Worm (Caenorhabditis elegans) whole organism, late embryonic: ENCODE data around the gene ZK488.5.

Source experiments
- K02D7.2 ChIP-seq: sonication (generic microtip); optimal IDR thresholded peaks from 2 replicates; lab custom pipeline; 2017; ENCODE audit warnings: mild to moderate bottlenecking, missing genetic modification characterization, missing compliant biosample characterization
- K09A11.1 ChIP-seq: sonication (generic microtip); optimal IDR thresholded peaks from 2 replicates; lab custom pipeline; 2017; ENCODE audit warnings: antibody characterized with exemption, mild to moderate bottlenecking, missing genetic modification characterization, missing compliant biosample characterization; ENCODE audit not compliant: insufficient read depth
- Y22D7AL.16 ChIP-seq: sonication (generic microtip); optimal IDR thresholded peaks from 2 replicates; lab custom pipeline; 2016; ENCODE audit warnings: missing genetic modification characterization, missing compliant biosample characterization
- ceh-14 ChIP-seq: sonication (generic microtip); optimal IDR thresholded peaks from 2 replicates; lab custom pipeline; 2016; ENCODE audit warnings: missing genotype, missing genetic modification characterization, missing compliant biosample characterization
- ceh-18 ChIP-seq: sonication (generic microtip); optimal IDR thresholded peaks from 2 replicates; lab custom pipeline; 2016; ENCODE audit warnings: missing genetic modification characterization, missing compliant biosample characterization
- ceh-19 ChIP-seq: fragments of 200-800 bp; sonication (Bioruptor generic); optimal IDR thresholded peaks from 2 replicates; lab custom pipeline; 2018; ENCODE audit warnings: mild to moderate bottlenecking, missing genetic modification characterization, missing compliant biosample characterization
- ceh-2 ChIP-seq: sonication (generic microtip); optimal IDR thresholded peaks from 2 replicates; lab custom pipeline; 2016; ENCODE audit warnings: missing genotype, missing genetic modification characterization, missing compliant biosample characterization
- ceh-22 ChIP-seq: sonication (generic microtip); optimal IDR thresholded peaks from 2 replicates; lab custom pipeline; 2017; ENCODE audit warnings: missing biosample characterization, missing genetic modification characterization
- ceh-24 ChIP-seq: sonication (generic microtip); optimal IDR thresholded peaks from 2 replicates; lab custom pipeline; 2016; ENCODE audit warnings: mild to moderate bottlenecking, missing genetic modification characterization, missing compliant biosample characterization
- ceh-30 ChIP-seq: fragments of 150-350 bp; optimal IDR thresholded peaks from 2 replicates; lab custom pipeline; 2014; ENCODE audit warnings: missing biosample characterization, missing genetic modification characterization
- ceh-45 ChIP-seq: fragments of 200-800 bp; sonication (Bioruptor generic); IDR thresholded peaks from 2 replicates; pipeline ENCODE4 v1.3.6; 2022; ENCODE audit warnings: missing genetic modification reagents, missing genetic modification characterization, missing compliant biosample characterization
- ceh-48 ChIP-seq: sonication (generic microtip); optimal IDR thresholded peaks from 2 replicates; lab custom pipeline; 2016; ENCODE audit warnings: missing genetic modification characterization, inconsistent platforms, missing compliant biosample characterization
- ceh-6 ChIP-seq: fragments of 200-800 bp; sonication (Bioruptor generic); optimal IDR thresholded peaks from 2 replicates; lab custom pipeline; 2018; ENCODE audit warnings: mild to moderate bottlenecking, missing genetic modification characterization, missing compliant biosample characterization
- ceh-9 ChIP-seq: sonication (generic microtip); optimal IDR thresholded peaks from 2 replicates; lab custom pipeline; 2016; ENCODE audit warnings: mild to moderate bottlenecking, missing genetic modification characterization, inconsistent platforms, missing compliant biosample characterization
- che-1 ChIP-seq: sonication (generic microtip); optimal IDR thresholded peaks from 2 replicates; lab custom pipeline; 2016; ENCODE audit warnings: mild to moderate bottlenecking, missing genetic modification characterization, missing compliant biosample characterization
- dmd-4 ChIP-seq: sonication (generic microtip); optimal IDR thresholded peaks from 2 replicates; lab custom pipeline; 2016; ENCODE audit warnings: borderline replicate concordance, missing genetic modification characterization, missing compliant biosample characterization
- dve-1 ChIP-seq: sonication (generic microtip); optimal IDR thresholded peaks from 2 replicates; lab custom pipeline; 2017; ENCODE audit warnings: antibody characterized with exemption, mild to moderate bottlenecking, missing genetic modification characterization, missing compliant biosample characterization
- elt-2 ChIP-seq: sonication (generic microtip); optimal IDR thresholded peaks from 2 replicates; lab custom pipeline; 2016; ENCODE audit warnings: missing genetic modification reagents, missing genetic modification characterization, missing compliant biosample characterization
- fax-1 ChIP-seq: sonication (generic microtip); optimal IDR thresholded peaks from 2 replicates; lab custom pipeline; 2016; ENCODE audit warnings: missing genotype, missing genetic modification characterization, missing compliant biosample characterization
- fkh-10 ChIP-seq: fragments of 150-350 bp; optimal IDR thresholded peaks from 2 replicates; lab custom pipeline; 2014; ENCODE audit warnings: missing biosample characterization, missing genetic modification reagents, missing genetic modification characterization
- fkh-6 ChIP-seq: sonication (generic microtip); optimal IDR thresholded peaks from 2 replicates; lab custom pipeline; 2016; ENCODE audit warnings: missing genetic modification characterization, missing compliant biosample characterization
- gmeb-2 ChIP-seq: sonication (generic microtip); optimal IDR thresholded peaks from 2 replicates; lab custom pipeline; 2016; ENCODE audit warnings: missing genetic modification characterization, inconsistent platforms, missing compliant biosample characterization
- hlh-13 ChIP-seq: fragments of 200-800 bp; sonication (Bioruptor generic); optimal IDR thresholded peaks from 2 replicates; lab custom pipeline; 2018; ENCODE audit warnings: mild to moderate bottlenecking, missing genetic modification characterization, missing compliant biosample characterization
- hlh-30 ChIP-seq: sonication (generic microtip); optimal IDR thresholded peaks from 2 replicates; lab custom pipeline; 2017; ENCODE audit warnings: antibody characterized with exemption, missing genetic modification characterization, missing compliant biosample characterization; ENCODE audit not compliant: insufficient read depth
- hlh-6 ChIP-seq: sonication (generic microtip); optimal IDR thresholded peaks from 2 replicates; lab custom pipeline; 2016; ENCODE audit warnings: missing genotype, missing genetic modification characterization, missing compliant biosample characterization
- lim-6 ChIP-seq: sonication (generic microtip); optimal IDR thresholded peaks from 2 replicates; lab custom pipeline; 2016; ENCODE audit warnings: missing genetic modification characterization, missing compliant biosample characterization
- lin-11 ChIP-seq: fragments of 200-800 bp; sonication (Bioruptor generic); optimal IDR thresholded peaks from 2 replicates; lab custom pipeline; 2018; ENCODE audit warnings: mild to moderate bottlenecking, missing genetic modification characterization, missing compliant biosample characterization
- nhr-11 ChIP-seq: fragments of 150-350 bp; optimal IDR thresholded peaks from 2 replicates; lab custom pipeline; 2014; ENCODE audit warnings: missing biosample characterization, missing genetic modification characterization
- nhr-232 ChIP-seq: sonication (generic microtip); optimal IDR thresholded peaks from 2 replicates; lab custom pipeline; 2016; ENCODE audit warnings: missing genetic modification characterization, missing compliant biosample characterization
- npax-4 ChIP-seq: sonication (generic microtip); optimal IDR thresholded peaks from 2 replicates; lab custom pipeline; 2016; ENCODE audit warnings: missing genetic modification characterization, missing compliant biosample characterization
- pag-3 ChIP-seq: sonication (generic microtip); optimal IDR thresholded peaks from 2 replicates; lab custom pipeline; 2016; ENCODE audit warnings: missing compliant biosample characterization, missing genetic modification characterization, borderline replicate concordance
- pat-9 ChIP-seq: fragments of 200-800 bp; sonication (Bioruptor generic); optimal IDR thresholded peaks from 2 replicates; lab custom pipeline; 2018; ENCODE audit warnings: mild to moderate bottlenecking, missing genetic modification characterization, moderate library complexity, missing compliant biosample characterization
- rnt-1 ChIP-seq: sonication (generic microtip); optimal IDR thresholded peaks from 2 replicates; lab custom pipeline; 2016; ENCODE audit warnings: missing genetic modification characterization, missing compliant biosample characterization
- sox-4 ChIP-seq: sonication (generic microtip); optimal IDR thresholded peaks from 2 replicates; lab custom pipeline; 2017; ENCODE audit warnings: mild to moderate bottlenecking, missing genetic modification characterization, inconsistent platforms, missing compliant biosample characterization
- syd-9 ChIP-seq: sonication (generic microtip); optimal IDR thresholded peaks from 2 replicates; lab custom pipeline; 2016; ENCODE audit warnings: mild to moderate bottlenecking, missing genetic modification characterization, moderate library complexity, missing compliant biosample characterization
- tbx-2 ChIP-seq: sonication (generic microtip); optimal IDR thresholded peaks from 2 replicates; lab custom pipeline; 2016; ENCODE audit warnings: missing genetic modification characterization, missing compliant biosample characterization
- ttx-3 ChIP-seq: sonication (generic microtip); optimal IDR thresholded peaks from 2 replicates; lab custom pipeline; 2016; ENCODE audit warnings: missing genetic modification reagents, missing genetic modification characterization, missing compliant biosample characterization
- unc-3 ChIP-seq, 2 experiments: fragments of 200-800 bp in 1 of 2; sonication (Bioruptor generic) in 1 of 2; sonication (generic microtip) in 1 of 2; conservative IDR thresholded peaks in 1 of 2; optimal IDR thresholded peaks in 1 of 2; 2 replicates each; pipeline versions ENCODE4 v1.3.6 to Lab custom; 2016 to 2022; ENCODE audit warnings: missing compliant biosample characterization in 2 of 2, missing genetic modification characterization in 2 of 2, missing genetic modification reagents in 1 of 2
- zip-5 ChIP-seq: sonication (generic microtip); optimal IDR thresholded peaks from 2 replicates; lab custom pipeline; 2016; ENCODE audit warnings: missing genetic modification characterization, missing compliant biosample characterization
- ztf-16 ChIP-seq: sonication (generic microtip); optimal IDR thresholded peaks from 2 replicates; lab custom pipeline; 2017; ENCODE audit warnings: missing genetic modification characterization, missing compliant biosample characterization

Gene ZK488.5

ce11 chrV:592959-593358 lies at the start of gene ZK488.5:
Gene ZK488.5 (plus strand): TSS chrV:593259.
- TF ChIP-seq ceh-6 (GFP tag; lab: Kevin White, UChicago): no peak
- TF ChIP-seq elt-2: no peak
- no peak for TF ChIP-seq ztf-16 (tag; lab: Kevin White, UChicago)
- TF ChIP-seq lin-11 (tag; lab: Kevin White, UChicago): no peak
- TF ChIP-seq, all 69 proteins: peak for 0

DNA sequence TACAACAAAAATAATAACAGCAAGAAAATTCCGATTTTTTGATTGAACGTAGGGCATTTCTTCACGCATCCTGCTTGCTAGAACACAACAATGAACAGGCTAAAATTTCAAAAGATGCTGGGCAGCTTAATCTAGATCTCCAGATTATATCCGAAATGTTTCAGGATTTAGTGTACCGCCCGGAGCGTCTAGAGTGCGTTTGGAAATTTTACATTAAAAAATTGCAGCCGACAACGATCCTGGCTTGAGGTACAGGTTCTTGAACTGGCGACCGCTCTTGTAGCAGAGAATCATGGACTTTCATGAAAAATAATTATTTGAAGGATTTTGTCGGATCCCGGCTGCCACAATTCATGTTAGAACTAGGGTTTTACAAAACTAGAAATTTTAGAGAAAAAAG lies 45.1 kb upstream of the ZK488.5 start, which contains the start of gene C14C6.6:
TSS of gene C14C6.6 (minus strand) at position 101 of the 400 bp plus-strand sequence.
- no peak for TF ChIP-seq nhr-232 (tag; lab: Kevin White, UChicago)
- no peak for TF ChIP-seq Y22D7AL.16
- TF ChIP-seq ceh-9: no peak
- TF ChIP-seq npax-4 (tag; lab: Kevin White, UChicago): no peak
- no peak for TF ChIP-seq pag-3
- TF ChIP-seq ceh-14 (tag; lab: Kevin White, UChicago): no peak
- TF ChIP-seq dve-1: no peak
- no peak for TF ChIP-seq ceh-24
- no peak for TF ChIP-seq fkh-10 (GFP tag; lab: Kevin White, UChicago)
- TF ChIP-seq K02D7.2 (tag; lab: Kevin White, UChicago): no peak

DNA sequence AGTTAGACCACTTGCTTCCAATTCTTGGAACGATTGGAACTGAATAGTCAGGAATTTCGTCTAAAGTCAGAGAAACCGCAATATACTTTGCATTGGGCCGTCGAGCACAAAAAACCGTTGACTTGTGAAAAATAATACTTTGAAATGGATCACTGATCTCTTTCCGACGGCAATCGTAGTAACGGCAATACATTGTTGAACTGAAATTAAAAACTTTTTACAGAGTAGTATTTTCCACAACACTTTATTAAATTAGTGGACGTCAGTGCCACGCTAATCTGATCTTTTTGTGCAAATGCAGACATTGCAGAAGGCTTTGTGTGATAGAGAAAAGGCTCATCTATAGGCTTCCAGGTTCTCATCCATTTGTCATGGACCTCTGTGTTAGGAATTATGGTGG lies 40.7 kb upstream of the ZK488.5 start:
- TF ChIP-seq ceh-48 (tag; lab: Kevin White, UChicago): no peak
- TF ChIP-seq ceh-6 (GFP tag; lab: Kevin White, UChicago): no peak
- TF ChIP-seq hlh-30 (tag; lab: Kevin White, UChicago): no peak
- TF ChIP-seq ceh-22: no peak
- no peak for TF ChIP-seq rnt-1 (tag; lab: Kevin White, UChicago)
- no peak for TF ChIP-seq hlh-6 (tag; lab: Kevin White, UChicago)

DNA sequence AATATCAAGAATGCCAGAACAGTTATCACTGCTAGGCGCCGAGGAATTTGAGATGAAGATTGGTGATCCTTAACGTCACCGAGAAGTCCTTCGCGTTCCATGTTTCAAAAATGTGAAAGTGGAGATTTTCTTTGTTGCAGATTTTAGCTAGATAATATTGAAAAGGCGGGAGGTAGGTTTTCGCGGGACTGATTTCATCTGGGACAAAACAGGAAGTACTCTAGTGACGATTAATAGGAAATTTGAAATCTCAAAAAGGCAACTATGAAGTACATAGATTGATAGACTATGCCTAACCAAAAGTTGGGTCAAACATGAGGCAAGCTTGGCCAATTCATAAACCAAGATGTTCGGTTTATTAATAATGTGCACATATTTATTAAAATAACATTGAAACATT lies 40.0 kb upstream of the ZK488.5 start, which contains the start of gene C14C6.8:
TSS of gene C14C6.8 (minus strand) at position 101 of the 400 bp plus-strand sequence.
- TF ChIP-seq dve-1 (no peak), lim-6 (tag; lab: Kevin White, UChicago) (no peak), gmeb-2 (tag; lab: Kevin White, UChicago) (no peak), hlh-13 (GFP tag; lab: Kevin White, UChicago) (no peak), K09A11.1 (no peak), che-1 (tag; lab: Kevin White, UChicago) (no peak), fax-1 (no peak), fkh-6 (no peak), ceh-9 (no peak), ceh-19 (GFP tag; lab: Kevin White, UChicago) (no peak), unc-3 (GFP tag; conservative IDR thresholded peaks at IDR 0.05; lab: Robert Waterston, UW) (no peak), unc-3 (tag; optimal IDR thresholded peaks at IDR 0.05; lab: Kevin White, UChicago) (no peak), sox-4 (tag; lab: Kevin White, UChicago) (no peak), ceh-14 (tag; lab: Kevin White, UChicago) (no peak), syd-9 (tag; lab: Kevin White, UChicago) (no peak), tbx-2 (no peak), ceh-45 (no peak), lin-11 (tag; lab: Kevin White, UChicago) (no peak)
- TF ChIP-seq, all 69 proteins: peak for 0

ce11 chrV:556055-556454 lies 37.0 kb upstream of the ZK488.5 start, which contains the start of gene srx-8:
Gene srx-8 (minus strand): TSS chrV:556155.
- no peak for TF ChIP-seq zip-5 (tag; lab: Kevin White, UChicago)
- no peak for TF ChIP-seq ceh-18 (tag; lab: Kevin White, UChicago)
- no peak for TF ChIP-seq ceh-30 (tag; lab: Kevin White, UChicago)
- no peak for TF ChIP-seq ttx-3
- no peak for TF ChIP-seq che-1 (tag; lab: Kevin White, UChicago)
- no peak for TF ChIP-seq ceh-24
- TF ChIP-seq ceh-9: no peak
- no peak for TF ChIP-seq pat-9 (tag; lab: Kevin White, UChicago)
- TF ChIP-seq ceh-2 (tag; lab: Kevin White, UChicago): no peak
- TF ChIP-seq npax-4 (tag; lab: Kevin White, UChicago): no peak
- TF ChIP-seq dmd-4 (tag; lab: Kevin White, UChicago): no peak
- no peak for TF ChIP-seq nhr-11
- TF ChIP-seq, all 69 proteins: peak for 0
